Fruit fly (Drosophila melanogaster): Measurements from ENCODE around the gene CG17186.

CG17186 gene

DNA sequence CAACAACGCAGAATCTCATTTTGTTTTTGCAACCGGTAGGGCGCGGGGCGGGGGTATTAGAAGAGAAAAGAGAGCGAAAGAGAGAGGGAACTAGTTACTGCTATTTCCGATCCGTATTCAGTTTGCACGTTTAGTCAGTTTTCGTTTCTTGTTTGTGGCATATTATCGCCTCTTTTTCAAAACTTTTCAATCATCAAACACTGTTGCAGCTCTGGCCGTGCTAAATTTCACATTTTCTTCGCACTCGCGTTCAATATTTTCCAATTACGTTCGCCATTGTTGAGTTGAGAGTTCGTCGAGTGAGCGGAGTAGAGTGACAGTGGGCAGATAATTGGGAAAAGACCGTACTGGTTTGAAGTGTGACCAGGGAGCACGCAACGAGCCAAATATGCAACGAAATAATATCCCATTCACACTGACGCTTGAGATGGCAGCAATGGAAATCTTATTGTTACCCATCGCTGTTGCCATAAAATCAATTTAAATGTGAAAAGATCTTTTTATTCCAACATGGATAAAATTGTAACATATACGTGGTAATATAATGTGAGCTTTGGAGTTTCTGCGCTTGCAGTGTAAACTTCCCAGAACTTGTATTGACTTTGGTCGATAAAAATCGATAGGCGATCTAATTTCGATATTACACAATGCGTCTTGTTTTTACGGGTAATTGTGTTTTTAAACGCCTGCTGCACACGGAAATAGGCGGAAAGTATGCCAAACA is 16.2 kb downstream of the CG17186 start, which contains the start of the genes Ire1 and Mrm2 (continued):
- TF ChIP-seq CG2129 (GFP tag; IDR thresholded peaks at IDR 0.05; ENCODE audit: partially characterized antibody) = peak; percentile 24; the same call in 1 of the 2 replicates
- TF ChIP-seq CG8388 (GFP tag; optimal IDR thresholded peaks at IDR 0.05) = peak; percentile 69
- TF ChIP-seq MESR4 (GFP tag; optimal IDR thresholded peaks at IDR 0.05) = peak; percentile 92
- TF ChIP-seq otp (GFP tag; IDR thresholded peaks at IDR 0.05) = 0 out of 3 replicates have a peak, but pooled peaks have one; percentile 36
- TF ChIP-seq mld (GFP tag; IDR thresholded peaks at IDR 0.05; ENCODE audit: partially characterized antibody) = no peak
- no peak for TF ChIP-seq nau (GFP tag; optimal IDR thresholded peaks at IDR 0.05)
- peak; percentile 66 for TF ChIP-seq CG33557 (GFP tag; optimal IDR thresholded peaks at IDR 0.05)
- TF ChIP-seq trh (GFP tag; optimal IDR thresholded peaks at IDR 0.05) = no peak
- peak; percentile 82 for TF ChIP-seq MBD-R2 (GFP tag; IDR thresholded peaks at IDR 0.05)
- peak; percentile 81 for TF ChIP-seq ttk (GFP tag; IDR thresholded peaks at IDR 0.05)
- peak; percentile 83 for TF ChIP-seq CG14014 (GFP tag; IDR thresholded peaks at IDR 0.05)
- 0 out of 3 replicates have a peak, but pooled peaks have one; percentile 26 for TF ChIP-seq z (GFP tag; IDR thresholded peaks at IDR 0.05)
- peak; percentile 79 for TF ChIP-seq Scr (GFP tag; IDR thresholded peaks at IDR 0.05; ENCODE audit: partially characterized antibody)
- peak; percentile 75 for TF ChIP-seq esg (GFP tag; conservative IDR thresholded peaks at IDR 0.05)
- TF ChIP-seq CG6854 (GFP tag; optimal IDR thresholded peaks at IDR 0.05) = no peak
- TF ChIP-seq CG18011 (GFP tag; optimal IDR thresholded peaks at IDR 0.05) = peak; percentile 44
- no peak for TF ChIP-seq eve (GFP tag; optimal IDR thresholded peaks at IDR 0.05)
- TF ChIP-seq gsb (GFP tag; IDR thresholded peaks at IDR 0.05) = peak; percentile 64; the same call in 1 of the 2 replicates
- TF ChIP-seq wdn (GFP tag; IDR thresholded peaks at IDR 0.05) = peak; percentile 49; the same call in 1 of the 2 replicates
- peak; percentile 81 for TF ChIP-seq slou (GFP tag; optimal IDR thresholded peaks at IDR 0.05)
- peak; percentile 12 for TF ChIP-seq ATbp (GFP tag; optimal IDR thresholded peaks at IDR 0.05)
- peak; percentile 97 for TF ChIP-seq Sin3A (optimal IDR thresholded peaks at IDR 0.05)
- peak; percentile 93 for TF ChIP-seq CG12659 (GFP tag; optimal IDR thresholded peaks at IDR 0.05)
- TF ChIP-seq Hsf (GFP tag; optimal IDR thresholded peaks at IDR 0.05) = peak; percentile 90
- TF ChIP-seq Xbp1 (GFP tag; optimal IDR thresholded peaks at IDR 0.05) = peak; percentile 90
- TF ChIP-seq CG10431 (GFP tag; optimal IDR thresholded peaks at IDR 0.05) = peak; percentile 14
- TF ChIP-seq CG17186 (GFP tag; optimal IDR thresholded peaks at IDR 0.05) = peak; percentile 88
- TF ChIP-seq slbo (GFP tag; IDR thresholded peaks at IDR 0.05) = peak; percentile 93
- TF ChIP-seq CHES-1-like (GFP tag; optimal IDR thresholded peaks at IDR 0.05) = peak; percentile 93
- peak; percentile 80 for TF ChIP-seq CG14441 (GFP tag; IDR thresholded peaks at IDR 0.05)
- TF ChIP-seq Awh (GFP tag; IDR thresholded peaks at IDR 0.05) = peak; percentile 58; the same call in 1 of the 2 replicates
- peak; percentile 89 for TF ChIP-seq CG11456 (GFP tag; IDR thresholded peaks at IDR 0.05)
- TF ChIP-seq Dp (GFP tag; optimal IDR thresholded peaks at IDR 0.05) = peak; percentile 39
- TF ChIP-seq D (optimal IDR thresholded peaks at IDR 0.05) = no peak
- peak; percentile 53 for TF ChIP-seq D (GFP tag; optimal IDR thresholded peaks at IDR 0.05)
- TF ChIP-seq run (tag; optimal IDR thresholded peaks at IDR 0.05) = peak; percentile 6
- TF ChIP-seq sc (optimal IDR thresholded peaks at IDR 0.05) = no peak
- no peak for TF ChIP-seq sc (GFP tag; optimal IDR thresholded peaks at IDR 0.05)
- TF ChIP-seq unc-4 (GFP tag; IDR thresholded peaks at IDR 0.05; ENCODE audit: partially characterized antibody) = peak; percentile 79
- TF ChIP-seq CG17829 (tag; optimal IDR thresholded peaks at IDR 0.05) = peak; percentile 85
- peak; percentile 77 for TF ChIP-seq CG32772 (GFP tag; IDR thresholded peaks at IDR 0.05)
- TF ChIP-seq CG1602 (GFP tag; optimal IDR thresholded peaks at IDR 0.05) = peak; percentile 81
- TF ChIP-seq PHDP (tag; optimal IDR thresholded peaks at IDR 0.05) = peak; percentile 74
- peak; percentile 54 for TF ChIP-seq nom (GFP tag; optimal IDR thresholded peaks at IDR 0.05)
- TF ChIP-seq btn (GFP tag; optimal IDR thresholded peaks at IDR 0.05) = peak; percentile 62
- TF ChIP-seq CG12942 (GFP tag; optimal IDR thresholded peaks at IDR 0.05) = peak; percentile 76
- TF ChIP-seq Hey (tag; optimal IDR thresholded peaks at IDR 0.05) = no peak
- TF ChIP-seq CG43689 (GFP tag; IDR thresholded peaks at IDR 0.05) = no peak
- TF ChIP-seq CG16863 (GFP tag; optimal IDR thresholded peaks at IDR 0.05) = peak; percentile 67
- TF ChIP-seq CG12104 (GFP tag; optimal IDR thresholded peaks at IDR 0.05) = peak; percentile 64

Data from whole organism, embryonic.